Worm (Caenorhabditis elegans): ENCODE results near the gene ptrg-1.
A peak's percentile ranks its signal among the peaks of the same experiment; 100 is the strongest.

The ptrg-1 gene

DNA sequence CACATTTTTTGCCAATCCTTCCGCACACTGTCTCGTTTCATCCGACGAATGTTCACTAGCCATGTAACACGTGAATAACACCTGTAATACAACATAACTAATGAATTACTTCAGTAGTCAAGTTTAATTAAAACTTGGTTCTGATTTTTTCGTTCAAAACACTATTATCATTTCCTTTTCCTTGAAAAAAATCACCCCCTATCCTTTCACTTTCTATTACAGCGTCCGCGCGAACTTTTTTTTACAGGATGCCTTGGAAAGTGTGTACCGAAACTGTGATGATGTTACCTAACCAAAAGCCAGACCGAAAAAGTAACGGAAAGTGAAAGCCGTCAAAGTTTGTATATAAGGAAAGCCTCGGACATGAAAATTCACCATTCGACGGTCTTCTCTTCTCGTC lies 21.8 kb upstream of the ptrg-1 start, which contains the start of gene col-124 (continued):
- TF ChIP-seq dmd-6 (GFP tag; IDR thresholded peaks at IDR 0.05) (peak; percentile 56), hlh-11 (tag; optimal IDR thresholded peaks at IDR 0.05) (no peak), ctbp-1 (GFP tag; IDR thresholded peaks at IDR 0.05) (no peak), unc-130 (GFP tag; optimal IDR thresholded peaks at IDR 0.05) (no peak), cey-2 (tag; optimal IDR thresholded peaks at IDR 0.05; ENCODE audit: borderline replicate concordance, insufficient read depth) (peak; percentile 16), nhr-11 (tag; optimal IDR thresholded peaks at IDR 0.05) (no peak), lin-29 (GFP tag; IDR thresholded peaks at IDR 0.05) (no peak), lim-7 (GFP tag; IDR thresholded peaks at IDR 0.05) (no peak), lin-13 (GFP tag; optimal IDR thresholded peaks at IDR 0.05) (no peak), fos-1 (tag; optimal IDR thresholded peaks at IDR 0.05) (no peak), F10B5.3 (tag; optimal IDR thresholded peaks at IDR 0.05) (no peak), sdz-12 (GFP tag; optimal IDR thresholded peaks at IDR 0.05) (no peak), lin-15B (tag; optimal IDR thresholded peaks at IDR 0.05) (no peak), T20F7.1 (GFP tag; optimal IDR thresholded peaks at IDR 0.05) (no peak)

ce11 chrIV:10215393-10215792 lies 21.1 kb upstream of the ptrg-1 start:
- TF ChIP-seq unc-62 (GFP tag; optimal IDR thresholded peaks at IDR 0.05 in 1 of 2) (peak in 1 of 2 experiments; percentile 95), unc-62 (tag; optimal IDR thresholded peaks at IDR 0.05) (no peak), daf-19 (GFP tag; conservative IDR thresholded peaks at IDR 0.05) (no peak), nhr-102 (tag; optimal IDR thresholded peaks at IDR 0.05) (no peak)

ce11 chrIV:10214811-10215210 lies 20.6 kb upstream of the ptrg-1 start, which contains the start of gene abt-1:
abt-1 (minus strand) TSS chrIV:10214911.
- no peak for TF ChIP-seq nhr-10 (tag; optimal IDR thresholded peaks at IDR 0.05)
- no peak for TF ChIP-seq F10B5.3 (tag; optimal IDR thresholded peaks at IDR 0.05)
- TF ChIP-seq aly-2 (tag; optimal IDR thresholded peaks at IDR 0.05) = no peak
- no peak for TF ChIP-seq vab-7 (GFP tag; IDR thresholded peaks at IDR 0.05)
- no peak for TF ChIP-seq lin-1 (GFP tag; IDR thresholded peaks at IDR 0.05)
- TF ChIP-seq F37D6.2 (tag; optimal IDR thresholded peaks at IDR 0.05) = no peak
- no peak for TF ChIP-seq egl-27 (tag; optimal IDR thresholded peaks at IDR 0.05)
- no peak for TF ChIP-seq F26F4.8 (GFP tag; conservative IDR thresholded peaks at IDR 0.05)
- TF ChIP-seq sdz-12 (GFP tag; optimal IDR thresholded peaks at IDR 0.05) = no peak
- no peak for TF ChIP-seq zag-1 (tag; optimal IDR thresholded peaks at IDR 0.05)
- no peak for TF ChIP-seq unc-130 (GFP tag; optimal IDR thresholded peaks at IDR 0.05)
- TF ChIP-seq nhr-41 (GFP tag; IDR thresholded peaks at IDR 0.05) = no peak
- no peak for TF ChIP-seq lin-38 (GFP tag; IDR thresholded peaks at IDR 0.05)
- no peak for TF ChIP-seq ceh-82 (tag; optimal IDR thresholded peaks at IDR 0.05)
- no peak for TF ChIP-seq ZK546.5 (tag; optimal IDR thresholded peaks at IDR 0.05)

DNA sequence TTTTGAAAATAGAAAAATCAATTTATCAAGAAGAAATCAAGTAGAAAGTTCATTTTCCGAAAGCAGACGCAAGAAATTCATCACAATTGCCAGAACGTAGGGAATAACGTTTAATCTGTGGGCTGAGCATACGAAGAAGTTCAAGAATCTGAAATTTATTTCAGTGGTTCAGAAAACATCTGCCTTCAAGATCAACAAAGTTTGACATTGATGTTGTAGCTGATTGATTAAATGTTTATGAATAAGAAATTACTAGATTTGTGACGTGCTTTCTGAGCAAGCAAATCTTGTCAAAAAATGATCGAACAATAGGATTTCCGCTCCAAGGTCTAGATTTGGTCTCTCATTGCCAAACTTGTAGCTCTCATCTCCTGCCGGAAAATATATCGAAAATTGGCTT lies 11.9 kb upstream of the ptrg-1 start, which contains the start of gene K04D7.6:
Gene K04D7.6 (minus strand): TSS at position 101 of the 400 bp plus-strand sequence.
- TF ChIP-seq Y75B8A.6 (GFP tag; IDR thresholded peaks at IDR 0.05) (no peak), F10B5.3 (tag; optimal IDR thresholded peaks at IDR 0.05) (no peak), lim-7 (GFP tag; IDR thresholded peaks at IDR 0.05) (no peak), ceh-62 (tag; optimal IDR thresholded peaks at IDR 0.05) (no peak), madf-9 (GFP tag; conservative IDR thresholded peaks at IDR 0.05) (no peak), aha-1 (tag) (no peak), skn-1 (tag; optimal IDR thresholded peaks at IDR 0.05) (no peak), aly-2 (tag; optimal IDR thresholded peaks at IDR 0.05) (no peak), gei-8 (GFP tag; optimal IDR thresholded peaks at IDR 0.05) (no peak)
